Worm (Caenorhabditis elegans) whole organism, L1 larva: ENCODE measurements around the gene hint-3.
A peak's percentile ranks its signal among the peaks of the same experiment; 100 is the strongest.

ENCODE experiments used
- C04F5.9 ChIP-seq: sonication (generic microtip); optimal IDR thresholded peaks from 2 replicates; lab custom pipeline; 2016; ENCODE audit warnings: missing genetic modification characterization, missing compliant biosample characterization
- alr-1 ChIP-seq: fragments of 200-800 bp; sonication (Bioruptor generic); optimal IDR thresholded peaks from 2 replicates; lab custom pipeline; 2018; ENCODE audit warnings: borderline replicate concordance, mild to moderate bottlenecking, missing genetic modification characterization, missing compliant biosample characterization
- ama-1 ChIP-seq: fragments of 150-350 bp; optimal IDR thresholded peaks from 2 replicates; lab custom pipeline; 2014
- blmp-1 ChIP-seq: fragments of 150-350 bp; optimal IDR thresholded peaks from 2 replicates; lab custom pipeline; 2014; ENCODE audit warnings: missing biosample characterization, missing genetic modification characterization
- ceh-82 ChIP-seq, 3 experiments: fragments of 150-350 bp in 1 of 3; sonication (generic microtip) in 2 of 3; optimal IDR thresholded peaks; 2 replicates each; lab custom pipeline; 2014 to 2017; ENCODE audit warnings: missing biosample characterization in 3 of 3, missing genetic modification characterization in 3 of 3
- ceh-90 ChIP-seq: sonication (generic microtip); optimal IDR thresholded peaks from 2 replicates; lab custom pipeline; 2016; ENCODE audit warnings: missing genetic modification characterization, missing compliant biosample characterization
- egl-13 ChIP-seq: sonication (generic microtip); optimal IDR thresholded peaks from 2 replicates; lab custom pipeline; 2016; ENCODE audit warnings: missing genotype, missing genetic modification reagents, missing genetic modification characterization, missing compliant biosample characterization
- elt-2 ChIP-seq: sonication (generic microtip); optimal IDR thresholded peaks from 2 replicates; lab custom pipeline; 2016; ENCODE audit warnings: missing genetic modification characterization, mild to moderate bottlenecking, inconsistent platforms, missing compliant biosample characterization, missing genetic modification reagents
- elt-3 ChIP-seq, 6 experiments: fragments of 150-350 bp in 1 of 6; sonication (generic microtip); optimal IDR thresholded peaks; 2 replicates each; lab custom pipeline; 2017 to 2018; ENCODE audit warnings: missing biosample characterization in 6 of 6, missing genetic modification characterization in 6 of 6, inconsistent platforms in 1 of 6
- ets-5 ChIP-seq: fragments of 200-800 bp; sonication (Bioruptor generic); IDR thresholded peaks from 2 replicates; pipeline ENCODE4 v1.3.6; 2022; ENCODE audit warnings: missing genetic modification characterization, missing compliant biosample characterization
- fkh-10 ChIP-seq: sonication (generic microtip); optimal IDR thresholded peaks from 2 replicates; lab custom pipeline; 2017; ENCODE audit warnings: missing biosample characterization, missing genetic modification reagents, missing genetic modification characterization
- fos-1 ChIP-seq: fragments of 150-350 bp; optimal IDR thresholded peaks from 2 replicates; lab custom pipeline; 2014; ENCODE audit warnings: missing biosample characterization, missing genetic modification characterization
- hlh-4 ChIP-seq: sonication (generic microtip); optimal IDR thresholded peaks from 2 replicates; lab custom pipeline; 2016; ENCODE audit warnings: mild to moderate bottlenecking, missing genetic modification characterization, missing compliant biosample characterization
- irx-1 ChIP-seq: sonication (generic microtip); optimal IDR thresholded peaks from 2 replicates; lab custom pipeline; 2016; ENCODE audit warnings: missing genetic modification characterization, missing compliant biosample characterization
- isw-1 ChIP-seq: fragments of 200-800 bp; sonication (Bioruptor generic); IDR thresholded peaks from 2 replicates; pipeline ENCODE4 v1.3.6; 2022; ENCODE audit warnings: missing genetic modification characterization, missing compliant biosample characterization
- jun-1 ChIP-seq: fragments of 150-350 bp; optimal IDR thresholded peaks from 2 replicates; lab custom pipeline; 2014; ENCODE audit warnings: missing biosample characterization, missing genetic modification reagents, missing genetic modification characterization
- lin-13 ChIP-seq: fragments of 150-350 bp; optimal IDR thresholded peaks from 2 replicates; lab custom pipeline; 2014; ENCODE audit warnings: missing biosample characterization, missing genetic modification reagents, missing genetic modification characterization
- lin-15B ChIP-seq: fragments of 150-350 bp; sonication (generic microtip); optimal IDR thresholded peaks from 3 replicates; lab custom pipeline; 2014; ENCODE audit warnings: missing biosample characterization, missing genetic modification characterization
- lin-35 ChIP-seq, 2 experiments: fragments of 150-350 bp; optimal IDR thresholded peaks; 2 replicates each; lab custom pipeline; 2014; ENCODE audit warnings: missing biosample characterization in 2 of 2, missing genetic modification characterization in 2 of 2, missing genetic modification reagents in 2 of 2
- lin-39 ChIP-seq: fragments of 150-350 bp; optimal IDR thresholded peaks from 2 replicates; lab custom pipeline; 2014; ENCODE audit warnings: missing biosample characterization, missing genetic modification reagents, missing genetic modification characterization
- lsy-2 ChIP-seq, 2 experiments: fragments of 150-350 bp; optimal IDR thresholded peaks; 2 replicates each; lab custom pipeline; 2014; ENCODE audit warnings: missing biosample characterization in 2 of 2, missing genetic modification characterization in 2 of 2
- mab-9 ChIP-seq: fragments of 200-800 bp; sonication (Bioruptor generic); IDR thresholded peaks from 2 replicates; pipeline ENCODE4 v1.3.6; 2022; ENCODE audit warnings: missing genetic modification reagents, missing genetic modification characterization, missing compliant biosample characterization
- mef-2 ChIP-seq: fragments of 150-350 bp; optimal IDR thresholded peaks from 2 replicates; lab custom pipeline; 2014; ENCODE audit warnings: missing biosample characterization, missing genetic modification characterization
- nhr-12 ChIP-seq: sonication (generic microtip); optimal IDR thresholded peaks from 2 replicates; lab custom pipeline; 2017; ENCODE audit warnings: missing biosample characterization, missing genetic modification characterization
- nhr-237 ChIP-seq: fragments of 150-350 bp; optimal IDR thresholded peaks from 2 replicates; lab custom pipeline; 2014; ENCODE audit warnings: missing biosample characterization, missing genetic modification characterization
- nhr-28 ChIP-seq: fragments of 150-350 bp; optimal IDR thresholded peaks from 2 replicates; lab custom pipeline; 2014; ENCODE audit warnings: missing biosample characterization, missing genetic modification characterization
- nhr-47 ChIP-seq: sonication (generic microtip); optimal IDR thresholded peaks from 2 replicates; lab custom pipeline; 2016; ENCODE audit warnings: mild to moderate bottlenecking, missing genetic modification characterization, moderate library complexity, missing compliant biosample characterization
- nhr-85 ChIP-seq: sonication (generic microtip); peaks from one replicate; lab custom pipeline; 2016; ENCODE audit warnings: missing genetic modification characterization, inconsistent platforms, missing compliant biosample characterization
- pag-3 ChIP-seq: sonication (generic microtip); optimal IDR thresholded peaks from 2 replicates; lab custom pipeline; 2017; ENCODE audit warnings: missing genetic modification characterization, mild to moderate bottlenecking, missing compliant biosample characterization, antibody characterized with exemption, borderline replicate concordance; ENCODE audit not compliant: insufficient read depth
- sptf-1 ChIP-seq: fragments of 150-350 bp; optimal IDR thresholded peaks from 2 replicates; lab custom pipeline; 2014; ENCODE audit warnings: missing biosample characterization, missing genetic modification characterization
- swsn-7 ChIP-seq: sonication (generic microtip); optimal IDR thresholded peaks from 2 replicates; lab custom pipeline; 2016; ENCODE audit warnings: missing genetic modification characterization, missing compliant biosample characterization
- tbx-2 ChIP-seq: sonication (generic microtip); optimal IDR thresholded peaks from 2 replicates; lab custom pipeline; 2016; ENCODE audit warnings: missing genetic modification characterization, missing compliant biosample characterization
- unc-130 ChIP-seq: fragments of 150-350 bp; optimal IDR thresholded peaks from 2 replicates; lab custom pipeline; 2017; ENCODE audit warnings: missing biosample characterization, missing genetic modification characterization, inconsistent platforms
- unc-30 ChIP-seq: sonication (generic microtip); optimal IDR thresholded peaks from 2 replicates; lab custom pipeline; 2017; ENCODE audit warnings: missing biosample characterization, missing genetic modification characterization
- unc-62 ChIP-seq: fragments of 150-350 bp; optimal IDR thresholded peaks from 2 replicates; lab custom pipeline; 2014; ENCODE audit warnings: missing biosample characterization, missing genetic modification reagents, missing genetic modification characterization
- unc-86 ChIP-seq: sonication (generic microtip); optimal IDR thresholded peaks from 2 replicates; lab custom pipeline; 2016; ENCODE audit warnings: missing genetic modification characterization, missing compliant biosample characterization
- unc-98 ChIP-seq: fragments of 200-800 bp; sonication (Bioruptor generic); IDR thresholded peaks from 2 replicates; pipeline ENCODE4 v1.3.6; 2022; ENCODE audit warnings: missing genetic modification characterization, missing compliant biosample characterization
- xbp-1 ChIP-seq: sonication (generic microtip); optimal IDR thresholded peaks from 2 replicates; lab custom pipeline; 2016; ENCODE audit warnings: missing genetic modification characterization, missing compliant biosample characterization
- zip-4 ChIP-seq: fragments of 200-800 bp; sonication (Bioruptor generic); optimal IDR thresholded peaks from 2 replicates; lab custom pipeline; 2018; ENCODE audit warnings: mild to moderate bottlenecking, missing genetic modification characterization, moderate library complexity, missing compliant biosample characterization
- ztf-11 ChIP-seq, 2 experiments: sonication (generic microtip); optimal IDR thresholded peaks; 2 replicates each; lab custom pipeline; 2016 to 2017; ENCODE audit warnings: missing genetic modification characterization in 2 of 2, missing biosample characterization in 1 of 2, missing compliant biosample characterization in 1 of 2

hint-3 gene

DNA sequence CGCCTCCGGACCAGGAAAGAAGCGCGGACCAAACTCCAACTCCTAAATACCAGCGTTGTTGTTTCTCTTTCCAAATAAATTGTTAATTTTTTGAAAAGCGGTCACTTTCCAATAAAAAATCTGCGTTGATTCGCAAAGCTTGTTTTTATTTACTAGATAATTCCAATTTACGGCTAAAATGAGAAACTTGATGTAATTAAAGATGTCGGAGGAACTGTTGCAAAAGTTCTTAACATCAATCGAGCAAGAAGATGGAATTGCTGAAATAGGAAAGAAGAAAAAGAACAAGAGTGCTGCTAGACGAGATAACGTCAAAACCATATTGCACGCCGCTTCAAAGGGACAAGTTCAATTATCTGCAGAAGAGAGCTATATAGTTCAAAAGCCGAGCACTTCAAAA, 16.8 kb downstream of the hint-3 start, which contains the start of gene C26F1.3:
Gene C26F1.3 (plus strand): TSS at position 203 of the 400 bp plus-strand sequence.
- TF ChIP-seq nhr-85 (tag; lab: Kevin White, UChicago) (peak; percentile 15), nhr-12 (no peak), unc-30 (tag; lab: Kevin White, UChicago) (no peak), pag-3 (tag; lab: Kevin White, UChicago) (no peak), fkh-10 (GFP tag; lab: Kevin White, UChicago) (no peak), ceh-82 (tag; optimal IDR thresholded peaks at IDR 0.05; lab: Kevin White, UChicago) (no peak), ceh-90 (tag; lab: Kevin White, UChicago) (no peak)

DNA sequence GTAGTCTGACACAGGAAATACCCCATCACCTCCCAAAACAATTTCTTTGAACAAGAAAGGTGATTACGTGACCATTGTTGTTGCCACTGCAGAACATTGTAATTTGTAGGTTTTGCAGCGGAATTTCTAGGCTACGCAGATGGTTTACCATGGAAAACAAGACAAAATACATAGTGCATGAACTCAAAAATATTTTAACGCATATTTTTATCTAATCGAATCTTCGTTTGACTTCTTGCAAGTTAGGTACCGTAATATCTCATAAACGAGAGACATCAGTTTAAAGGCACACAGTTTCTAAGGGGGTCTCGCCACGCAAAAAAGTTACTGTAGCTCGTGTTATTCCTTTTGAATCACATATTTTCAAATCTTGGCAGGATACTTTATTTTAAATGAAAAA, 18.7 kb downstream of the hint-3 start:
- TF ChIP-seq elt-3 (tag; optimal IDR thresholded peaks at IDR 0.05; lab: Kevin White, UChicago) (no peak), tbx-2 (tag; lab: Kevin White, UChicago) (no peak), mef-2 (tag; lab: Kevin White, UChicago) (no peak), irx-1 (tag; lab: Kevin White, UChicago) (no peak)

DNA sequence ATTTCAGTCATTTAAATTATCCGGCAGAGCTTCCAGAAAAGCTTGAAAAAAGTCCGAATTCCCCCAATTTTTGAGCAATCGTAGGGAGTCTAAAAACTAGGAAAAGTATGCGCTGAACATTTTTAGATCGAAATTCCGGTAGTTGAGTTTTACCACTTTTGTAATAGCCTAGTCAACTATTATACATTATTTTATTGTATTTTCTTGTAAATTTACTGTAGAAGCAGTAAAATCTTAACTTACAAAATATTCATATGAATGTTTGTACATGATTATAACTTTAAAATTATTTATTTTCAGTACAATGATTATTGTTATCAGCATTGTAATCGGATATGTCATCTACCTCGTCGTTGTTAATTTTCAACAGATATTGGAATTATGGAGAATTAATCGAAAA, 21.2 kb downstream of the hint-3 start, which contains the start of gene cyp-32A1:
Gene cyp-32A1 (plus strand): TSS at position 301 of the 400 bp plus-strand sequence.
- TF ChIP-seq nhr-47 (tag; lab: Kevin White, UChicago): no peak
- TF ChIP-seq blmp-1: no peak
- no peak for TF ChIP-seq nhr-237 (tag; lab: Kevin White, UChicago)
- TF ChIP-seq lin-39 (tag; lab: Kevin White, UChicago): no peak
- no peak for TF ChIP-seq zip-4 (GFP tag; lab: Kevin White, UChicago)
- TF ChIP-seq C04F5.9 (tag; lab: Kevin White, UChicago): no peak
- no peak for TF ChIP-seq lin-15B

DNA sequence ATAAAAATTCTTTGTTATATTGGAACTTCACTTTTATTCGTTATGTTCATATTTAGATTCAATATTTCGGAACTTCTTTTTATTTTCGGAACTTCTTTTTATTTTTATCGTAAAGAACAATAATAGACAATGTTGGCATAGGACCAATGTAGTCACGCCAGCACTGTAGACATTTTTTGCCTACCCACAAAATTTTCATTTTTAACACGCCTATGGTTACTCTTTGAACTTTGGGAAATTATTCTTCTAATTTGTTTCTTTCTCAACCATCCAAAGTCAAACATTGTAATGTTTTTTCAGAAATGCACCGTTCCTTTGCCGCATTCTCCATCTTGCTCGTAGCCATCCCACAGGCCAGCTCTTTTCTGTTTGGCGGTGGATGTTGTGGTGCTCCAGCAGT, 24.8 kb downstream of the hint-3 start, which contains the start of gene C26F1.1:
Gene C26F1.1 (plus strand): TSS at position 301 of the 400 bp plus-strand sequence.
- TF ChIP-seq nhr-28: no peak
- no peak for TF ChIP-seq tbx-2 (tag; lab: Kevin White, UChicago)
- peak; percentile 4 for TF ChIP-seq nhr-85 (tag; lab: Kevin White, UChicago)

DNA sequence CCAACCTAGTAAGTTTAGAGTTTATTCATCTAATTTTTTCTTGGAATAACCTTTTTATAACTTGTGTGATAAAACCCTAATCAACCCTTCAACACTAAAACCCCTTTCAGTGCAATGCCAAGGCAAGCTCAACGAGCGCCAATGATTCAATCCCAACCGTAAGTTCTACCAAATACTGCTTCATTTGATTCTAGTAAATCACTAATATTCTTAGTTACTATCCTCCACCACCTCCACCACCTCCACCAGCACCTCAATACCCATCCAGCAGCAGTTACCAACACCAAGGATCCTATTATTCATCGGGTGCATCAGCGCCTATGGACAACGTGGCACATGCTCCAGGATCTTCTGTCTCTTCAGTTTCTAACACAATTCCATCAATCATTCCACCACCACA, 25.6 kb downstream of the hint-3 start:
- TF ChIP-seq lsy-2 (tag; optimal IDR thresholded peaks at IDR 0.05; lab: Kevin White, UChicago) (no peak), nhr-28 (no peak), lin-15B (no peak), tbx-2 (tag; lab: Kevin White, UChicago) (no peak), swsn-7 (no peak), elt-2 (no peak), alr-1 (tag; lab: Kevin White, UChicago) (no peak), xbp-1 (tag; lab: Kevin White, UChicago) (no peak), unc-130 (no peak), unc-62 (GFP tag; lab: Kevin White, UChicago) (no peak), hlh-4 (no peak)

DNA sequence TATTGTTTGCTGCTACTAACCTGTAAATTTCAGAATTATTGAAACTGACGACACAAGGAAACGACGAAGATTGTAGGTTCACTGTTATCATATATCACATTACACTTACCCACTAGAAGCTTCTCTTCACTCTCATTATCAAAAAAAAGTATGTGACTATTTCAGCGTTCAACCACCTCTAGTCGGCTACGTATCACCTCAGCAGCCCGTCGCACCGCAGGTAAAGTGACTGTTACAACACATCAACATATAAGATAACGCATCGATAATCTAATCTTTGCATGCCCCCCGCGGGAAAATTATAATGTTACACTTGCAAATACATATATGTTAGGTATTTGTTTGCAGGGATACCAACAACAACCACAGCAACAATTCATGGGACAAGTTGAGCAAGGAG, 26.4 kb downstream of the hint-3 start:
- TF ChIP-seq egl-13 (tag; lab: Kevin White, UChicago) (no peak), lsy-2 (tag; optimal IDR thresholded peaks at IDR 0.05; lab: Kevin White, UChicago) (no peak), unc-98 (no peak), lin-35 (GFP tag; optimal IDR thresholded peaks at IDR 0.05; lab: Kevin White, UChicago) (no peak), elt-2 (peak; percentile 70), mab-9 (no peak)
- TF ChIP-seq, all 84 proteins: peak for 1

DNA sequence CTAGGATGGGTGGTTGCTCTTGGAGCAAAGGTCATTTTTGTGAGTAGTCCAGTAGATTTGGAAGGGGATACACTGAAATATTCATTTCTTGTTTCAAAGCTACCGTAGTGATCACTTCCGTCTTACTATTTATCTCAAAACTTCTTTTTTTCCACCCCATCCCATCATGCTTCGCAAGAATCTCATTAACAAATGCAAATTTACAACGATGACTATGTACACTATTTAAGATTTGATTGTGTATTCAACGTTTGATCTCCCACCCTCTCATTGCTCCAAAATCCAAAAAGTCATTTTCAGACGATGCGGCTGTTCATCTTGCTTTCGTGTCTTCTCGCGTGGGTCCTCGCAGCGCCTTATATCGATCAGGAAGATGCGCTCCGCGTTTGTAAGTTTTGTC, 32.8 kb downstream of the hint-3 start, which contains the start of gene flp-21:
Gene flp-21 (plus strand): TSS at position 301 of the 400 bp plus-strand sequence.
- no peak for TF ChIP-seq lin-13 (GFP tag; lab: Kevin White, UChicago)
- no peak for TF ChIP-seq lin-35 (GFP tag; optimal IDR thresholded peaks at IDR 0.05; lab: Kevin White, UChicago)
- TF ChIP-seq zip-4 (GFP tag; lab: Kevin White, UChicago): no peak
- TF ChIP-seq fos-1 (tag; lab: Kevin White, UChicago): no peak
- no peak for TF ChIP-seq isw-1 (GFP tag; lab: Robert Waterston, UW)
- TF ChIP-seq jun-1 (tag; lab: Kevin White, UChicago): no peak
- TF ChIP-seq sptf-1 (tag; lab: Kevin White, UChicago): no peak
- TF ChIP-seq ama-1 (lab: Kevin White, UChicago): no peak
- TF ChIP-seq ets-5: no peak
- no peak for TF ChIP-seq ceh-90 (tag; lab: Kevin White, UChicago)
- no peak for TF ChIP-seq C04F5.9 (tag; lab: Kevin White, UChicago)
- no peak for TF ChIP-seq unc-86 (tag; lab: Kevin White, UChicago)
- TF ChIP-seq unc-62 (GFP tag; lab: Kevin White, UChicago): no peak
- TF ChIP-seq ztf-11 (tag; optimal IDR thresholded peaks at IDR 0.05; lab: Kevin White, UChicago): no peak
